Worm (Caenorhabditis elegans) whole organism, mixed stage, embryonic: ENCODE data around the gene F14B8.5.

Experiments used
- blmp-1 ChIP-seq: fragments of 150-350 bp; optimal IDR thresholded peaks from 2 replicates; lab custom pipeline; 2014; ENCODE audit warnings: missing biosample characterization, missing genetic modification characterization
- drap-1 ChIP-seq: fragments of 200-800 bp; sonication (Bioruptor generic); optimal IDR thresholded peaks from 3 replicates; lab custom pipeline; 2018; ENCODE audit warnings: mild to moderate bottlenecking, missing genetic modification characterization, missing compliant biosample characterization
- lin-13 ChIP-seq: fragments of 150-350 bp; optimal IDR thresholded peaks from 2 replicates; lab custom pipeline; 2014; ENCODE audit warnings: missing biosample characterization, missing genetic modification characterization
- lsy-2 ChIP-seq: fragments of 150-350 bp; optimal IDR thresholded peaks from 2 replicates; lab custom pipeline; 2014; ENCODE audit warnings: missing biosample characterization, missing genetic modification characterization
- mep-1 ChIP-seq: fragments of 150-350 bp; optimal IDR thresholded peaks from 2 replicates; lab custom pipeline; 2017; ENCODE audit warnings: missing biosample characterization, missing genetic modification reagents, missing genetic modification characterization, inconsistent platforms
- nhr-28 ChIP-seq: fragments of 150-350 bp; optimal IDR thresholded peaks from 2 replicates; lab custom pipeline; 2014; ENCODE audit warnings: missing biosample characterization, missing genetic modification characterization
- pha-4 ChIP-seq: fragments of 150-350 bp; optimal IDR thresholded peaks from 2 replicates; lab custom pipeline; 2018; ENCODE audit warnings: missing biosample characterization, missing genetic modification reagents, missing genetic modification characterization
- ztf-11 ChIP-seq: fragments of 150-350 bp; optimal IDR thresholded peaks from 2 replicates; lab custom pipeline; 2014; ENCODE audit warnings: missing biosample characterization, missing genetic modification characterization

DNA sequence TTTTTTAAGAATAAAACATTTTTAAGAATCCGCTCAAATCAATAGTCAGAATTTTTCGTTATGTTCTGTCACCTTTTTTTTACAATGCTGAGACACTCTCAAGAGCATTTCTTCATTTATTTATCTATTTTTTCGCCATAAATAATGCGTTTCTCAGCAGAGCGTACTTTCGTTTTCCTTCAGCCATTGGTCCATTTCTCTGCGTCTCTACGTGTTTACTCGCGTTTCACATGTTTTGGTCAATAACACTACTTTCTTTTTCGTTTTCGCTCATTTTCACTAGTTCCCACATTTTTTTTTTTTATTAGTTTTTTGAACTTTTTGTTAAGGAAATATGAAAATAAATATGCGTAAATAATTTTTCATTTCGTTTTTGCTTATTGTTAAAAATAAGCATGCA is 5.9 kb upstream of the F14B8.5 start:
- no peak for TF ChIP-seq drap-1
- TF ChIP-seq blmp-1 (tag; lab: Kevin White, UChicago) = peak; percentile 96
- TF ChIP-seq lsy-2 = peak; percentile 19
- TF ChIP-seq mep-1 (tag; lab: Kevin White, UChicago) = peak; percentile 27
- peak; percentile 3 for TF ChIP-seq pha-4 (tag; lab: Kevin White, UChicago)
- TF ChIP-seq ztf-11 (tag; lab: Kevin White, UChicago) = no peak
- no peak for TF ChIP-seq nhr-28 (tag; lab: Kevin White, UChicago)
- no peak for TF ChIP-seq lin-13 (tag; lab: Kevin White, UChicago)
